Worm (Caenorhabditis elegans) whole organism, L4 larva: ENCODE measurements around the gene C24D10.6.

Source experiments
- D1046.2 ChIP-seq: fragments of 200-800 bp; sonication (Bioruptor generic); IDR thresholded peaks from 2 replicates; pipeline ENCODE4 v1.3.6; 2022; ENCODE audit warnings: missing genetic modification characterization, missing compliant biosample characterization
- F26F4.8 ChIP-seq: fragments of 200-800 bp; sonication (Bioruptor generic); conservative IDR thresholded peaks from 2 replicates; pipeline ENCODE4 v1.3.6; 2022; ENCODE audit warnings: missing genetic modification characterization, missing compliant biosample characterization
- F44E2.7 ChIP-seq: fragments of 200-800 bp; sonication (Bioruptor generic); IDR thresholded peaks from 2 replicates; pipeline ENCODE4 v2.1.2; 2022; ENCODE audit warnings: missing genetic modification characterization, missing compliant biosample characterization
- Y75B8A.6 ChIP-seq: fragments of 200-800 bp; sonication (Bioruptor generic); IDR thresholded peaks from 2 replicates; pipeline ENCODE4 v1.3.6; 2022; ENCODE audit warnings: missing genetic modification reagents, missing genetic modification characterization, missing compliant biosample characterization
- aha-1 ChIP-seq: fragments of 150-350 bp; peaks from one replicate; lab custom pipeline; 2014; ENCODE audit warnings: missing biosample characterization, missing genetic modification characterization
- ama-1 ChIP-seq: fragments of 150-350 bp; optimal IDR thresholded peaks from 2 replicates; lab custom pipeline; 2014; ENCODE audit warnings: inconsistent platforms, mixed read lengths
- attf-4 ChIP-seq: sonication (generic microtip); optimal IDR thresholded peaks from 3 replicates; lab custom pipeline; 2017; ENCODE audit warnings: missing biosample characterization, missing genetic modification characterization
- ceh-20 ChIP-seq: fragments of 200-800 bp; sonication (Bioruptor generic); IDR thresholded peaks from 2 replicates; pipeline ENCODE4 v1.3.6; 2022; ENCODE audit warnings: missing genetic modification reagents, missing genetic modification characterization, missing compliant biosample characterization
- ceh-44 ChIP-seq: fragments of 200-800 bp; sonication (Bioruptor generic); IDR thresholded peaks from 2 replicates; pipeline ENCODE4 v1.3.6; 2022; ENCODE audit warnings: missing genetic modification reagents, missing genetic modification characterization, missing compliant biosample characterization
- ces-1 ChIP-seq: fragments of 150-350 bp; sonication (generic microtip); optimal IDR thresholded peaks from 4 replicates; lab custom pipeline; 2014; ENCODE audit warnings: missing biosample characterization, missing genetic modification reagents, missing genetic modification characterization
- ctbp-1 ChIP-seq: fragments of 200-800 bp; sonication (Bioruptor generic); IDR thresholded peaks from 2 replicates; pipeline ENCODE4 v1.3.6; 2022; ENCODE audit warnings: missing genetic modification reagents, missing genetic modification characterization, missing compliant biosample characterization
- daf-12 ChIP-seq: fragments of 150-350 bp; optimal IDR thresholded peaks from 2 replicates; lab custom pipeline; 2014; ENCODE audit warnings: missing biosample characterization, missing genetic modification reagents, missing genetic modification characterization
- daf-19 ChIP-seq: fragments of 200-800 bp; sonication (Bioruptor generic); conservative IDR thresholded peaks from 2 replicates; pipeline ENCODE4 v1.3.6; 2022; ENCODE audit warnings: missing genetic modification characterization, missing compliant biosample characterization
- daf-8 ChIP-seq: fragments of 200-800 bp; sonication (Bioruptor generic); IDR thresholded peaks from 2 replicates; pipeline ENCODE4 v1.3.6; 2022; ENCODE audit warnings: missing genetic modification characterization, missing compliant biosample characterization
- dmd-8 ChIP-seq: fragments of 200-800 bp; sonication (Bioruptor generic); IDR thresholded peaks from 2 replicates; pipeline ENCODE4 v1.3.6; 2022; ENCODE audit warnings: missing genetic modification characterization, missing compliant biosample characterization
- dpl-1 ChIP-seq: fragments of 150-350 bp; optimal IDR thresholded peaks from 2 replicates; lab custom pipeline; 2014; ENCODE audit warnings: missing biosample characterization, missing genetic modification reagents, missing genetic modification characterization
- dve-1 ChIP-seq: sonication (generic microtip); optimal IDR thresholded peaks from 2 replicates; lab custom pipeline; 2017; ENCODE audit warnings: antibody characterized with exemption, mild to moderate bottlenecking, missing genetic modification characterization, missing compliant biosample characterization; ENCODE audit not compliant: insufficient read depth
- fkh-10 ChIP-seq: fragments of 150-350 bp; optimal IDR thresholded peaks from 2 replicates; lab custom pipeline; 2014; ENCODE audit warnings: missing biosample characterization, missing genetic modification reagents, missing genetic modification characterization
- fos-1 ChIP-seq: fragments of 150-350 bp; optimal IDR thresholded peaks from 2 replicates; lab custom pipeline; 2014; ENCODE audit warnings: missing biosample characterization, missing genetic modification characterization
- gei-8 ChIP-seq: fragments of 200-800 bp; sonication (Bioruptor generic); optimal IDR thresholded peaks from 2 replicates; lab custom pipeline; 2018; ENCODE audit warnings: mild to moderate bottlenecking, missing genetic modification characterization, missing compliant biosample characterization
- hlh-30 ChIP-seq: sonication (generic microtip); optimal IDR thresholded peaks from 2 replicates; lab custom pipeline; 2017; ENCODE audit warnings: antibody characterized with exemption, mild to moderate bottlenecking, missing genetic modification characterization, missing compliant biosample characterization; ENCODE audit not compliant: insufficient read depth
- hmg-1.1 ChIP-seq: fragments of 200-800 bp; sonication (Bioruptor generic); IDR thresholded peaks from 2 replicates; pipeline ENCODE4 v1.3.6; 2022; ENCODE audit warnings: missing genetic modification reagents, missing genetic modification characterization, missing compliant biosample characterization
- lim-7 ChIP-seq: fragments of 200-800 bp; sonication (Bioruptor generic); IDR thresholded peaks from 2 replicates; pipeline ENCODE4 v1.3.6; 2022; ENCODE audit warnings: missing genetic modification characterization, missing compliant biosample characterization
- lsy-2 ChIP-seq, 2 experiments: fragments of 150-350 bp in 1 of 2; sonication (generic microtip) in 1 of 2; optimal IDR thresholded peaks; 2 replicates each; lab custom pipeline; 2014 to 2017; ENCODE audit warnings: missing biosample characterization in 2 of 2, missing genetic modification characterization in 2 of 2
- mdl-1 ChIP-seq, 2 experiments: fragments of 150-350 bp in 1 of 2; sonication (generic microtip) in 1 of 2; optimal IDR thresholded peaks; 2 replicates each; lab custom pipeline; 2014 to 2017; ENCODE audit warnings: missing biosample characterization in 2 of 2, missing genetic modification characterization in 2 of 2
- mep-1 ChIP-seq: fragments of 150-350 bp; sonication (generic microtip); optimal IDR thresholded peaks from 3 replicates; lab custom pipeline; 2014; ENCODE audit warnings: missing biosample characterization, missing genetic modification characterization
- mes-2 ChIP-seq: sonication (generic microtip); optimal IDR thresholded peaks from 2 replicates; lab custom pipeline; 2016; ENCODE audit warnings: missing genotype, mild to moderate bottlenecking, missing genetic modification characterization, missing compliant biosample characterization; ENCODE audit not compliant: poor library complexity, severe bottlenecking
- nhr-237 ChIP-seq: sonication (generic microtip); optimal IDR thresholded peaks from 2 replicates; lab custom pipeline; 2017; ENCODE audit warnings: missing biosample characterization, missing genetic modification characterization
- nhr-28 ChIP-seq: fragments of 150-350 bp; optimal IDR thresholded peaks from 2 replicates; lab custom pipeline; 2014; ENCODE audit warnings: missing biosample characterization, missing genetic modification characterization
- nhr-6 ChIP-seq: fragments of 150-350 bp; optimal IDR thresholded peaks from 2 replicates; lab custom pipeline; 2014; ENCODE audit warnings: missing biosample characterization, missing genetic modification characterization
- nhr-76 ChIP-seq: fragments of 150-350 bp; optimal IDR thresholded peaks from 2 replicates; lab custom pipeline; 2014; ENCODE audit warnings: missing biosample characterization, missing genetic modification characterization
- nhr-77 ChIP-seq: fragments of 150-350 bp; optimal IDR thresholded peaks from 2 replicates; lab custom pipeline; 2014; ENCODE audit warnings: missing biosample characterization, missing genetic modification characterization
- php-3 ChIP-seq: fragments of 200-800 bp; sonication (Bioruptor generic); IDR thresholded peaks from 2 replicates; pipeline ENCODE4 v1.3.6; 2022; ENCODE audit warnings: missing genetic modification reagents, missing genetic modification characterization, missing compliant biosample characterization
- sdz-12 ChIP-seq: fragments of 200-800 bp; sonication (Bioruptor generic); optimal IDR thresholded peaks from 2 replicates; lab custom pipeline; 2018; ENCODE audit warnings: mild to moderate bottlenecking, missing genetic modification characterization, missing compliant biosample characterization
- snpc-4 ChIP-seq: fragments of 150-350 bp; optimal IDR thresholded peaks from 2 replicates; lab custom pipeline; 2014; ENCODE audit warnings: missing biosample characterization, missing genetic modification characterization
- spr-1 ChIP-seq: sonication (generic microtip); optimal IDR thresholded peaks from 2 replicates; lab custom pipeline; 2016; ENCODE audit warnings: mild to moderate bottlenecking, missing genetic modification characterization, missing compliant biosample characterization
- unc-62 ChIP-seq, 3 experiments: fragments of 150-350 bp in 1 of 3; sonication (generic microtip); optimal IDR thresholded peaks in 2 of 3; peaks in 1 of 3; 1 replicate in 1 of 3; 2 replicates in 2 of 3; lab custom pipeline; 2014 to 2017; ENCODE audit warnings: missing biosample characterization in 3 of 3, missing genetic modification characterization in 3 of 3, missing genetic modification reagents in 3 of 3, missing genotype in 1 of 3
- zip-11 ChIP-seq: fragments of 200-800 bp; sonication (Bioruptor generic); IDR thresholded peaks from 2 replicates; pipeline ENCODE4 v1.3.6; 2022; ENCODE audit warnings: missing genetic modification characterization, missing compliant biosample characterization
- zip-2 ChIP-seq: fragments of 150-350 bp; optimal IDR thresholded peaks from 2 replicates; lab custom pipeline; 2014; ENCODE audit warnings: missing biosample characterization, missing genetic modification characterization
- ztf-11 ChIP-seq: fragments of 150-350 bp; optimal IDR thresholded peaks from 2 replicates; lab custom pipeline; 2014; ENCODE audit warnings: missing biosample characterization, missing genetic modification characterization

Gene C24D10.6

DNA sequence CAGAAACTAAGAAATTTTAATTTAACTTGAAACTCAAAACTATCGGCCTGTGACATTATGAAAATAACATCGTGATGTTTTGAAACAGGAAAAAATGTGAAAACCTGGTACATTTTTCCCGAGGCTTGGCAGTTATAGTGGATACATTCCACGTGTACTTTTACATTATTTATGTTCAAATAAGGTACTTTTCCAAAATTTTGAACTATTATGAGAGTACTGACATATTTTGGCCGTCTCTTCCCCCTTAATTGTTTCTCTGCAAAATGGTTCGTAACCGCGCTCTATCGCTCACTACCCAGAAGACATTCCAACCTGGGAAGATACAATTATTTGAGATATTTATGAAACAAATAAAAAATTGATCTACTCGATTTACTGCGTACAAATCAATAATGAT, 10.3 kb downstream of the C24D10.6 start, which contains the start of gene C24D10.5:
C24D10.5 (plus strand) TSS at position 301 of the 400 bp plus-strand sequence.
- TF ChIP-seq daf-19 (GFP tag; lab: Robert Waterston, UW) (no peak), attf-4 (tag; lab: Kevin White, UChicago) (no peak), nhr-77 (tag; lab: Kevin White, UChicago) (no peak), hmg-1.1 (GFP tag; lab: Robert Waterston, UW) (no peak), php-3 (no peak), nhr-76 (tag; lab: Kevin White, UChicago) (no peak), daf-8 (GFP tag; lab: Robert Waterston, UW) (no peak), unc-62 (GFP tag; optimal IDR thresholded peaks at IDR 0.05 in 1 of 2; lab: Kevin White, UChicago) (no peak), unc-62 (tag; optimal IDR thresholded peaks at IDR 0.05; lab: Kevin White, UChicago) (no peak)

DNA sequence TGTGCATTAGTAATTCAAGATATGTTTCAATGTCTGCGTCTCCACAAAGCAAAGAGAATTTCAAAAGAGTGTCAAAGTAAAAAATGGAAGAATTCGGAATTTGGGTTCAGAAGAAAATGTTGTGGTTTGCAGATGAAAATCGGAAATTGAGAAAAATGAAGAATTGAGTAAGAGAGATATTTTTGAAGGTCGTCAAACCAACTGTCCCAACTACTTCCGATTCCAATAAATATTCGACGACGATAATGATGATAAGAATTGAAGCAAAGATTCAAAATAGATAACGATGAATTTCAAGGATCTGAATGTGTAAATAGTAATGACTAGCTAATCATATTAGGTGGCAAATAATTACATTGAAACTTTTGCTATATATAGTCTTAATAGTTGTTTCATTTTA, 20.1 kb downstream of the C24D10.6 start:
- peak in 1 of 2 experiments; percentile 87 for TF ChIP-seq unc-62 (GFP tag; optimal IDR thresholded peaks at IDR 0.05 in 1 of 2; lab: Kevin White, UChicago)
- TF ChIP-seq unc-62 (tag; optimal IDR thresholded peaks at IDR 0.05; lab: Kevin White, UChicago), result no peak
- no peak for TF ChIP-seq D1046.2
- TF ChIP-seq aha-1, result peak; percentile 40

DNA sequence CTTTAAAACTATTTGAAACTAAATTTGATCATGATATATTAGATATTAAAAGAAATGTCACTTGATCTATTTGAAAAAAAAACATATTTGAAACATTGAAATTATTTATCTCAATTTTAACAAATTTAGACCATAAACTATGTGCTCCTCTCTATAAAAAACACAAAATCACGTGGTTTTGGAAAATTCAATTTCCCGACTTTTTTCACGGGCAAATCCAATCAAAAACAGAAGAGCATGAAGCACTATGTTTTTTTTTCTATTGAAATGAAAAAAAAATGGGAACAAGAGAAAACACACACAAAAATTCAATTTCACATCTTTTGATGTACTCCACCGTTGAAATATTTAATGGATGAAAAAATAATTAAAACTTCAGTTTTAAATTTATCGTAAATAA, 20.9 kb downstream of the C24D10.6 start:
- TF ChIP-seq lsy-2 (tag; optimal IDR thresholded peaks at IDR 0.05; lab: Kevin White, UChicago) (peak in 1 of 2 experiments; percentile 14), fkh-10 (peak; percentile 51), ama-1 (lab: Kevin White, UChicago) (no peak), ces-1 (peak; percentile 63), ctbp-1 (GFP tag; lab: Robert Waterston, UW) (0 out of 2 replicates have a peak, but pooled peaks have one; percentile 22), snpc-4 (tag; lab: Kevin White, UChicago) (no peak)

ce11 chrIV:5137809-5138208, 22.2 kb downstream of the C24D10.6 start:
- peak in 1 of 2 experiments; percentile 24 for TF ChIP-seq lsy-2 (tag; optimal IDR thresholded peaks at IDR 0.05; lab: Kevin White, UChicago)
- TF ChIP-seq ctbp-1 (GFP tag; lab: Robert Waterston, UW), result 0 out of 2 replicates have a peak, but pooled peaks have one; percentile 59
- TF ChIP-seq fkh-10, result peak; percentile 95
- TF ChIP-seq ces-1, result peak; percentile 62
- no peak for TF ChIP-seq spr-1 (tag; lab: Kevin White, UChicago)

DNA sequence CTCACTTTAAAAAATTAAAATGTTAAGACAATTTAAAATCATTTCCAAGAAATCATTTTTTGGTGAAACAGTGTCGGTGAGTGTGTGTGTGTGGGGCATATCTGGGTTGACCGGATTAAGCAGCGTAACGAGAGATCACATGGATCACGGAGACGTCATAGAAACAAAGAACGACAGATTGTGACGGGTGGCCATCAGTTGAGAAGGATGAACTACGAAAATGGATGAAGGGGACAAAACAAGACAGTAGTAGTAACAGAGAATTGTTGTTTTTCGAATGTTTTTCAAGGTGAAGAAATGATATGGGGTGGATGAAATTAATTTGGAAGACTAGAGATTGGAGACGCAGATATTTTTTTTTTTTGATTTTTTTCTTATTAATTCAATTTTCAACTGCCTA, 23.5 kb downstream of the C24D10.6 start:
- no peak for TF ChIP-seq nhr-76 (tag; lab: Kevin White, UChicago)
- TF ChIP-seq aha-1, result peak; percentile 80
- TF ChIP-seq hlh-30, result peak; percentile 38
- TF ChIP-seq mdl-1 (tag; optimal IDR thresholded peaks at IDR 0.05; lab: Kevin White, UChicago), result peak in 1 of 2 experiments; percentile 11
- TF ChIP-seq ztf-11 (tag; lab: Kevin White, UChicago), result no peak
- TF ChIP-seq nhr-28 (tag; lab: Kevin White, UChicago), result peak; percentile 35

ce11 chrIV:5134798-5135197, 25.2 kb downstream of the C24D10.6 start:
- TF ChIP-seq F26F4.8 (GFP tag; lab: Robert Waterston, UW), result no peak
- peak; percentile 31 for TF ChIP-seq nhr-6
- no peak for TF ChIP-seq gei-8 (GFP tag; lab: Kevin White, UChicago)
- TF ChIP-seq dve-1 (tag; lab: Kevin White, UChicago), result peak; percentile 44
- no peak for TF ChIP-seq nhr-28 (tag; lab: Kevin White, UChicago)
- no peak for TF ChIP-seq sdz-12 (GFP tag; lab: Kevin White, UChicago)
- no peak for TF ChIP-seq dmd-8 (GFP tag; lab: Robert Waterston, UW)
- TF ChIP-seq hmg-1.1 (GFP tag; lab: Robert Waterston, UW), result 0 out of 2 replicates have a peak, but pooled peaks have one; percentile 13
- TF ChIP-seq F44E2.7 (GFP tag; lab: Robert Waterston, UW), result no peak
- peak in 1 of 2 experiments; percentile 87 for TF ChIP-seq unc-62 (GFP tag; optimal IDR thresholded peaks at IDR 0.05 in 1 of 2; lab: Kevin White, UChicago)
- no peak for TF ChIP-seq unc-62 (tag; optimal IDR thresholded peaks at IDR 0.05; lab: Kevin White, UChicago)
- TF ChIP-seq zip-11 (GFP tag; lab: Robert Waterston, UW), result no peak
- no peak for TF ChIP-seq daf-12 (tag; lab: Kevin White, UChicago)
- no peak for TF ChIP-seq fos-1 (tag; lab: Kevin White, UChicago)
- TF ChIP-seq Y75B8A.6 (GFP tag; lab: Robert Waterston, UW), result no peak
- no peak for TF ChIP-seq nhr-76 (tag; lab: Kevin White, UChicago)
- TF ChIP-seq dpl-1, result no peak
- peak in 1 of 2 experiments; percentile 22 for TF ChIP-seq lsy-2 (tag; optimal IDR thresholded peaks at IDR 0.05; lab: Kevin White, UChicago)
- no peak for TF ChIP-seq ceh-20 (GFP tag; lab: Robert Waterston, UW)
- TF ChIP-seq mes-2 (tag; lab: Kevin White, UChicago), result no peak
- no peak for TF ChIP-seq aha-1
- no peak for TF ChIP-seq lim-7 (GFP tag; lab: Robert Waterston, UW)
- no peak for TF ChIP-seq nhr-237 (tag; lab: Kevin White, UChicago)
- no peak for TF ChIP-seq zip-2 (tag; lab: Kevin White, UChicago)
- no peak for TF ChIP-seq ceh-44
- TF ChIP-seq mep-1 (tag; lab: Kevin White, UChicago), result peak; percentile 60
